Worm (Caenorhabditis elegans) whole organism, L4/young adult: Measurements from ENCODE around the gene islo-1.

Experiments
- dao-5 ChIP-seq: sonication (generic microtip); optimal IDR thresholded peaks from 2 replicates; lab custom pipeline; 2016; ENCODE audit warnings: missing genotype, missing genetic modification characterization, moderate library complexity, missing compliant biosample characterization
- him-1 ChIP-seq: sonication (generic microtip); optimal IDR thresholded peaks from 2 replicates; lab custom pipeline; 2016; ENCODE audit warnings: missing genotype, missing genetic modification reagents, missing genetic modification characterization, missing compliant biosample characterization

DNA sequence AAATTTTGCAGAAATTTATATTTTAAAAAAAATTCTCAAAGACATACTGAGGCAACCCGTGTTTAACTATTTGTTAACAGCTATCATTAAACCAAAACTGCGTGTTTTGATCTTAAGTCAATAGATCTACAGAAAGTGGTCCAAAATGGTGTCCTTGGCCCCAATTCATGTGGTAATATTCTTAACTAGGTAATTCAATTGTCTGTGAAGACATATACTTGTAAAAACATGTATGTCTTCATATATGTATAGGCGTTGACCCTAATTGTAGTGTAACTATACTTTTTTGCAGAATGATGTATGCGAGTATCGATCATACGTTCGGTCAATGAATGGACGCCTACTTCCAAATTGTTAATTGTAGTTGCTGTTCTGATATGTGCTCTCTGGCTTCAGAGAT lies 33.5 kb downstream of the islo-1 start, which contains the start of gene C07G1.15:
- TF ChIP-seq him-1, result no peak
- TF ChIP-seq dao-5 (tag; lab: Kevin White, UChicago), result no peak
